Fruit fly (Drosophila melanogaster): ENCODE results near the gene rept.

DNA sequence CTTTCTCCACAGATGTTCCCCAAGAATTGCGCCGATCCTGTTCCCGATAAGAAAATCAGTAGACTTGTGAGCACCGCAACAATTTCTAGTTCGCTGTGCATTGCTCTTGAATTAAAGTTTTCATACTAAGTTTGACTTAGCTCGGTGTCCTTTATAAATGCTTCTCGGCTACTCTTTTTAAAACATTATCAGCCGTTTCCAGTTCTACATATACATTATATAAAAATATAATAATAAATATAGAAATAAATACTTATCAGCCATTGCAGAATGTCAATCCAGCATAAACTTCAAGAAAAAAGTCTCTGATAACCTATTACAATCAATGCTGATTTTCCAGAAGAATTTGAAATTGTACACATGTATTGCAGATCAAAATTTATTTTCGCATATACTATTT, 15.4 kb downstream of the rept start, which contains the start of gene CG14088:
- TF ChIP-seq psq (GFP tag; optimal IDR thresholded peaks at IDR 0.05), result no peak
- no peak for TF ChIP-seq wdn (GFP tag; IDR thresholded peaks at IDR 0.05)

Data from whole organism, embryonic.